Worm (Caenorhabditis elegans): ENCODE measurements around the gene vps-33.1.

Gene vps-33.1

DNA sequence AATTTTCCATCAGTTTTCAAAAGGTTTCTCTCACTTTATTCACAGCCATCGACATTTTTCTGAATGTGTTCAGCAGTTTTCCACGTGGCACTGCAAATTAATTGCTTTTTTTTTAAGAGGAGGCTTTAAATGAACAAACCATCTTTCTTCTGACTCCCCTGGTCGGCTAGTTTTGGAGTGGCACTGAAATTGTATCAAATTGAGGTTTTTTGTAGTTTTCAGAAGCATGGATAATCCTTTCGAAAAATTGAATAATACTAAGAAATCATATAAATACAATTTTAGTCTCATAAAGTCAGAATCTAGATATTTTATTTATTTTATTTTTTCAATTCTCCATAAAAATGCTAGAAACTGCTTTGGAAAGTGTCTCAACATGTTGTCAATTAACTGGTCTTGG lies 4.0 kb downstream of the vps-33.1 start, which contains the start of gene B0303.16:
Gene B0303.16 (plus strand): TSS at position 301 of the 400 bp plus-strand sequence.
- TF ChIP-seq dao-5 (tag; optimal IDR thresholded peaks at IDR 0.05): no peak
- TF ChIP-seq W03F9.2 (tag; optimal IDR thresholded peaks at IDR 0.05): no peak
- TF ChIP-seq him-1 (tag; optimal IDR thresholded peaks at IDR 0.05): no peak

DNA sequence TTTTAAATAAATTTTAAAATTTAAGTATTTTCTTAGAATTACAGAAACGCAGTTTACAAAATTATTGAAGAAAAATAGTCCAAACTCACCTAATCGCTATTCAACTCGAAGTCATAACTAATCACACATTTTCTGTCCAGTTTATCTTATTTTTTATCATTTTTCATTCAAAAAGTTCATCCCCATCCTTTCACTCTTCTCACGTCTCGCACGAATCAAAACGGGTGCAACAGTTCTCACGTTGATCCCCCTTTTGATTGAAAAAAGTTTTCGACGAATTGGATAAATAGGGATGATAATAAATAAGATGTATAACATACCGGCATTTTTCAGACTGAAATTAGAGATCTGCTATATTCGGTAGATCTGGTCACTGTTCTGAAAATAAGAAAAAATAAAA lies 9.0 kb downstream of the vps-33.1 start:
- TF ChIP-seq dao-5 (tag; optimal IDR thresholded peaks at IDR 0.05): no peak
- no peak for TF ChIP-seq him-1 (tag; optimal IDR thresholded peaks at IDR 0.05)
- no peak for TF ChIP-seq W03F9.2 (tag; optimal IDR thresholded peaks at IDR 0.05)

DNA sequence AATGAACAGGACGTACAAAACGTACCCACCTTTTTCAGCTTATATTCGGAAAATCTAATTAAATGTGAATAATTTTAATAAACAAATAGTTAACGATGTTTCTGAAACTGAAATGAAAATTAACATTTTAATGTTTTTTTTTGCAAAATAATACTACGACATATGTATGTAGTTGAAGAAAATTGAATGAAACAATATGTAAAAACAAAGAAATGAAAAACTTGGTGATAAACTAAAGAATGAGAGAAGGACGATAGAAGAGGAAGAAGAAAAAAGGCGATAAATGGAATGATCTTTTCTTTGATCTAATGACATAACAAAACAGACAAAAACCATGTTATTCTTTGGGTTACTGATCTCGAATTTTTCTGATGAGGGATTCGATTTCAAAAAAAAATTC lies 9.6 kb downstream of the vps-33.1 start, which contains the start of gene B0303.11:
Gene B0303.11 (minus strand): TSS at position 101 of the 400 bp plus-strand sequence.
- no peak for TF ChIP-seq dao-5 (tag; optimal IDR thresholded peaks at IDR 0.05)
- TF ChIP-seq W03F9.2 (tag; optimal IDR thresholded peaks at IDR 0.05): no peak
- TF ChIP-seq him-1 (tag; optimal IDR thresholded peaks at IDR 0.05): no peak

DNA sequence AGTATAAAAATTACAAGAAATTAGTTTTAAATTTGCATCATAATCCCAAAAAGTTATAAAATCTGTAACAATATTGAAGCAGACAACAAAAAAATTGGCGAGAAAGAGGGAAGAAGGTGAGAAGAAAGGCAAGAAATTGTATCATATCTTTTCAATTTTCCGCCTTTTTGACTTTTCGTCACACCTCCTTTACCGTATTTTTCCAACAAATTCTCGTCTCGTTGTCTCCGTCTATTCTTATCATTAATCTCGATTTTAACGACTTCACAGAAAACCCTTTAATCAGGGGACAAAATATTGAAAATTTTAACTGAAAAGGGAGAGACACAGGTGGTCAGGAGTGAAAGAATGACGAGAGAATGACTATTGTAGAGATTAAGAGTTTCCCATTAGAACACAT lies 12.2 kb downstream of the vps-33.1 start:
- TF ChIP-seq W03F9.2 (tag; optimal IDR thresholded peaks at IDR 0.05): no peak
- no peak for TF ChIP-seq him-1 (tag; optimal IDR thresholded peaks at IDR 0.05)
- TF ChIP-seq dao-5 (tag; optimal IDR thresholded peaks at IDR 0.05): no peak

DNA sequence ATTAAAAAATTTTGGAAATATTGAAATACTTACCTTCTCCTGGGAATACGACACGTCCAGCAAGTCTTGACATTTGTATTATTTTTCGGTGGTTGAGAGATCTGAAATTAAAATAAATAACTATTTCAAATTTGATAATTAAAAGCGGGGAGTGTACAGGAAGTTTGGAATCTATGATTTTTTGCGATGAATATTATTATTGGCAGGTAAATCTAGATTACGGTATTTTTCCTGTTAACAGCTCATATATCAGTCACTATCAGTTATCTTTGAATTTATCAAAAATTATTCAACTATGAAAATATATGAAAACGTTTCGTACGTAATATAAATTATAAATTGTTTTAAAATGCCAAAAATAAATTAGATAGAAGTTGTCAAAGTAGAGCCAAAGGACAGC lies 15.4 kb downstream of the vps-33.1 start, which contains the start of gene B0303.14:
Gene B0303.14 (minus strand): TSS at position 101 of the 400 bp plus-strand sequence.
- TF ChIP-seq dao-5 (tag; optimal IDR thresholded peaks at IDR 0.05): no peak
- TF ChIP-seq W03F9.2 (tag; optimal IDR thresholded peaks at IDR 0.05): no peak
- no peak for TF ChIP-seq him-1 (tag; optimal IDR thresholded peaks at IDR 0.05)

DNA sequence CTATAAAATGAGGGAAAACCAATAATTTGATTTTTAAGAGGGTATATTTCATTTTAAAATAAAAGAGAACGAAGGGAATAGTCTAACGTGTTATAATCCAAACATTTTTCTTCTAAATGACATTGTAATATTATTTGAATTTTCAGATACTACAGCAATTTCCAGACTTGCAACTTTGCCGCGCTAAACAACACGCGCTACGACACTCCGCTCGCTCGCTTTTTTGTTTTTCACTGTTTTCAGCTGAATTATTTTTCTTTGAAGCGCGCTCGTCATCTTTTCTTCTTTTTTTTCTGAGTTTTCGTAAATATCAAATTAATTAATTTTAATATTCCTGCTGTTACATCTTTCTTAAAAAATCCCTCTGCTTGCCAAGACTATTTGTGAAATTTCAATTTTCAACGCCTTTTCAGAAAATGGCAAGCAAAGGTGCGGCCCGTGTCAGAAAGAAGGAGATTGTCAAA lies 16.5 kb downstream of the vps-33.1 start, which contains the start of gene mrpl-11:
Gene mrpl-11 (plus strand): TSS at position 414 of the 464 bp plus-strand sequence.
- TF ChIP-seq W03F9.2 (tag; optimal IDR thresholded peaks at IDR 0.05) (no peak), dao-5 (tag; optimal IDR thresholded peaks at IDR 0.05) (no peak), him-1 (tag; optimal IDR thresholded peaks at IDR 0.05) (no peak)

DNA sequence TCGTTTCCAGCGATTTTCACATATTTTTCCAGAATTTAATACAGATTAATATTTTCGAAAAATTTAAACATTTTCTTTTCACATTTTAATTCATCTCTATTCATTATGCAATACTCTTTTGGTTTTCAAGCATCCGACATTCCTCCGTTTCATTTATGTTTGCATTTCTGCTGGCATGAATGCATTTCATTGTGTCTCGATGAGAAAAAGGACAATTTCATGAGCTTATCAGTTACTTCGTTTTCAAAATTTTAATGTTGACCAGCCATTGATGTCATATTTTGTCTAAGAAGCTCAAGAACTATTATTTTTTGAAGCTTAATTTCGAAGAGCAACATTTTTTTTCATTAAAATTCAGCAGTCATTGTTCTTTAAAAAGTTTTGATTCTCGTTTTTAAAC lies 17.9 kb downstream of the vps-33.1 start:
- TF ChIP-seq dao-5 (tag; optimal IDR thresholded peaks at IDR 0.05) (no peak), W03F9.2 (tag; optimal IDR thresholded peaks at IDR 0.05) (no peak), him-1 (tag; optimal IDR thresholded peaks at IDR 0.05) (no peak)

DNA sequence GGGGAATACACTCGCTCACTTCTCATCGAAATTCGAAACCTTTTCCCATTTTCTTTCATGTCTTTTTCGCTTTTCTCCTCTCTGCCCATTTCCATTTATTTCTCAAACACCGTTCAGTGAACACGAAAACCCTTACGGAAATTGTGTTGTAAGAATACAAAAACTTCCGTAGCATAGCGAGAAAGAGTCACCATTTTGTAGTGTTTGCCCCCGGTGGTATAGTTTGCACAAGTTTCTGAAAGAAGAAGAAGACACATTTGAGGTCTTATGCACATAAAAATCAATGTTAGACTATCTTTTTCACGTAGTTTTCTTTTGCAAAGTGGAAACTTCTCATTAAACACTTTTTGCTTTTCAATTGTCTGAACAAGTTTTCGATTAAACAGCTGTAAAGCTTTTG lies 18.4 kb downstream of the vps-33.1 start:
- TF ChIP-seq dao-5 (tag; optimal IDR thresholded peaks at IDR 0.05): no peak
- no peak for TF ChIP-seq W03F9.2 (tag; optimal IDR thresholded peaks at IDR 0.05)

DNA sequence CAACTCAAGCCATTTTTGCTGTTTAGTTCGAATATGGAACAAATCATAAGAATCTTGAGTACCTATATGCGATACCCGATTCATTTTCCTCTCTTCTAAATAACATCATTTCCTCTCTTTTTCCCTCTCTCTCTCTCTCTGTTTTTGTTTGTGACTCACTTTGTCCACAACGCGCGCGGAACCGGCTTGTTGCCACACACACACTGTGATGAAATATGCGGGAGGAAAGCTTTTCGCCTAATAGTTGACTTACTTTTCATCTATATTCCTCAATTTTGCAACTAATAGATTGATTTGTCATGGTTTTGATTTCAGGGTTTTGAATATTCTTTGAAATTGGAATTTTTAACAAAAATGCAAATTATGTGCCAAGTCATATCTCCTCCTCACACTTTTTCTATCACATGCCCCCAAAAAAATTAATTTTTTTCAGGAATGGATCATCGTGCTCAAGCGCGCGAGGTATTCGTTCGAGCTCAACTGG lies 19.1 kb downstream of the vps-33.1 start, which contains the start of gene hipr-1:
Gene hipr-1 (plus strand): TSS at position 434 of the 484 bp plus-strand sequence.
- TF ChIP-seq dao-5 (tag; optimal IDR thresholded peaks at IDR 0.05): no peak
- TF ChIP-seq him-1 (tag; optimal IDR thresholded peaks at IDR 0.05): no peak
- TF ChIP-seq W03F9.2 (tag; optimal IDR thresholded peaks at IDR 0.05): no peak

DNA sequence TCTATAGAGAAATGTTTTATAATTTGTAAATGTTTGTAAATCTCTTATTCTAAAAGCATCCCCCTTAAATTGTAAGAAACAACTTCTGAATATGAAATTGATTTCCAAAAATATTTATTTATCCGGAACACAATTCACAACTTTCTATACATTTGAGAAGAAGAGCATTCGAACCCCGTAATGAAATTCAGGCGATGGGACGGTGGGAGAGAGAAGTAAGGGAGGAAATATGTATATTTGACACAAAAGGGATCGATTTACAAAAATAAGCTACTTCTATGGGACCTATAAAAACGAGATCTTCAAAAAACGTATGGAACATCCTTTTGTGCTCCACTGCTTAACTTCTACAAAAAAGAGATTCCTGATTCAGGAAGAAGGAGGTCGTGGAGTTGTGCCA lies 24.5 kb downstream of the vps-33.1 start:
- TF ChIP-seq W03F9.2 (tag; optimal IDR thresholded peaks at IDR 0.05): no peak
- TF ChIP-seq him-1 (tag; optimal IDR thresholded peaks at IDR 0.05): no peak
- TF ChIP-seq dao-5 (tag; optimal IDR thresholded peaks at IDR 0.05): no peak

DNA sequence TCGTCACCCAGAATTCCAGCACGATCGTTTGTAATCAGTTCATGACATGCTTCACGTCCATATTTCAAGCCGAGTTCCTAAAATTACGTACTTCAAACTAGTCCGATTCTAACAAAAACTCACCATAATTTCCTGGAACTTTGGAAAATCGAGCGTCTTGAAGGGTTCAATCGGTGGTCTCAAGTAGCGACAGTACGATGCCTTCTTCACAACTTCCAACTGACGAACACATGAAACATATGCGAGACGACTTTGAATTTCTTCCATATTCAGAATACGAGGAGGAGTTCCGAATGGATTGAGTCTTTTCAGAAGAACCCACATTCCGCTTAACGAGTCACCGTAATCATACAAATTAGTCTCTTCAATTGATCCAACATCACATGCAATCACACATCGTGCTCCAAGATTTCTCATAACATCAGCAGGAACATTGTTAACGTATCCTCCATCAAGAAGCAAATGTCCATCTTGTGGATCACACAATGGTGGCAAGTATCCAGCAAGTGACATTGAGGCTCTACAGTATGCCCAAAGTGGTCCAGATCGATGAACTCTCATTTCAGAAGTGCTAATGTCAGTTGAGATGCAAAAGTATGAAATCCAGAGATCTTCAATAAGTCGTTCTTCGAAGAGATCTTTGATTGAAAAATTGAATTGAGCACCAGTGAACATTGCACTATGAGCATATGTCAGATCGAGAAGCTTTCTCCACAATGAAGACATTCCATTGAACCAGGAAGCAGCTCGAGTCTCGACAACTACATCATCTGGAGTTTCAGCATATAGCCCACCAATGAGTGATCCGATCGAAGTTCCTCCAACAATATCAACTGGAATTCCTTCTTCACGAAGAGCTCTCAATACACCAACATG lies 25.5 kb downstream of the vps-33.1 start:
- TF ChIP-seq W03F9.2 (tag; optimal IDR thresholded peaks at IDR 0.05): no peak
- TF ChIP-seq him-1 (tag; optimal IDR thresholded peaks at IDR 0.05): no peak
- no peak for TF ChIP-seq dao-5 (tag; optimal IDR thresholded peaks at IDR 0.05)

DNA sequence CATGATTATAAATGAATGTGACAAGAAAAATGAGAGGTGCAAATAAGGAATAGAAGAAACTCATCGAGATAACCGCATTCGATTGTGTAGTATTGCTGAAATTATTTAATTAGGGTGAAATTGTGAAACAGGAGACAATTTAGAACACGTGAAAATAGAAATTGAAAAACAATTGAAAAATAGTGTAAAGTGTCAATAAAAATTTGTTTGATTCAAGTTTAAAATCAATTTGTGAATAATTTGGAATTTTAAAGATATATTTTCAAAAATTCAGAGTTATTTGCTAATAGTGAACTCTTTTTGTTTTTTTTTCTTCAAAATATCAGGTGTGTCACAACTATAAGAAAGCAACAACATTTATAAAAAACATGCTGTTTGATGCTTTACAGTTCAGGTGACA lies 30.6 kb downstream of the vps-33.1 start, which contains the start of gene ZK370.4:
Gene ZK370.4 (minus strand): TSS at position 101 of the 400 bp plus-strand sequence.
- no peak for TF ChIP-seq him-1 (tag; optimal IDR thresholded peaks at IDR 0.05)
- no peak for TF ChIP-seq dao-5 (tag; optimal IDR thresholded peaks at IDR 0.05)
- TF ChIP-seq W03F9.2 (tag; optimal IDR thresholded peaks at IDR 0.05): no peak

DNA sequence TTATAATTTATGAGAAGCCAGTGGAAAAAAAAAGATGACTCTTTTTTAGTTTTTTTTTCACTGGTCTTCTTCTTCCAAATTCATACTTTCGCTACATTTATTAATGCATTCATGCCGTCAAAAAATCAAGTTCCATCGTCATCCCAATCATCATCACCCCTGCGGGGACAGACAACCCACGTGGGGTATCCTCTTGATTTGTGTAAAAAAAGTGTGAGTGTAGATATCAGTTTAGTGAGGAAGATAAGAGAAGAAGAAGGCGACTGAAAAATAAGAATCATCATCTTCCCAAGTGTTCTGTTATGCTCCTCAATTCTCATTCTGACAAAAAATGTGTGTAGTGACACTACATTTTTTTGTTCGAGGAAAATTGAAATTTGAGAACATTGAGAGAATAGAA lies 31.2 kb downstream of the vps-33.1 start:
- TF ChIP-seq him-1 (tag; optimal IDR thresholded peaks at IDR 0.05) (no peak), W03F9.2 (tag; optimal IDR thresholded peaks at IDR 0.05) (no peak), dao-5 (tag; optimal IDR thresholded peaks at IDR 0.05) (no peak)

DNA sequence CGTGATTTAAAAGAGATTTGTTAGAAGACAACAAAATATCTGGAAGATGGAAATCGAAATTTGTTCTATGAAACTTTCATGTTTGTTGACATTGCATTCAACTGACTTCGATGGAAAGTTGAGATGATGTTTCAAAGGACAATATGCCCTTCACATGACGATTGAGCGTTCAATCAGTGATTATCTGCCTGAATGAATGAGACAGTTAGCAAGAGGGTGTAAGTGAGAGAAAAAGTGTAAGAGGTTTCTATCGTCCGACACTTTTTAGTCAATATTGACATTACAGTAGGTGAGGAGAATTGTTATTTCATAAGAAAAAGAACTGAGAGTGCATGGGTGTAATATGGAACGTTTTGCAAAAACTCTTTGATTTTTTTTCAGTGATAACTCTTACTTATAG lies 32.5 kb downstream of the vps-33.1 start:
- TF ChIP-seq W03F9.2 (tag; optimal IDR thresholded peaks at IDR 0.05) (no peak), him-1 (tag; optimal IDR thresholded peaks at IDR 0.05) (no peak), dao-5 (tag; optimal IDR thresholded peaks at IDR 0.05) (no peak)

Data from whole organism, L4/young adult.